Worm (Caenorhabditis elegans) whole organism, midembryonic: Measurements from ENCODE around the gene mvk-1.

Source experiments
- T22C8.4 ChIP-seq: fragments of 200-800 bp; sonication (Bioruptor generic); IDR thresholded peaks from 2 replicates; pipeline ENCODE4 v1.3.6; 2022; ENCODE audit warnings: missing genetic modification characterization, missing compliant biosample characterization
- cog-1 ChIP-seq: sonication (generic microtip); optimal IDR thresholded peaks from 2 replicates; lab custom pipeline; 2016; ENCODE audit warnings: missing genetic modification characterization, missing compliant biosample characterization
- flt-1 ChIP-seq: fragments of 200-800 bp; sonication (Bioruptor generic); IDR thresholded peaks from 2 replicates; pipeline ENCODE4 v1.3.6; 2022; ENCODE audit warnings: missing genetic modification characterization, missing compliant biosample characterization
- klf-2 ChIP-seq: fragments of 200-800 bp; sonication (Bioruptor generic); conservative IDR thresholded peaks from 2 replicates; pipeline ENCODE4 v1.3.6; 2022; ENCODE audit warnings: missing genetic modification reagents, missing genetic modification characterization, missing compliant biosample characterization
- tab-1 ChIP-seq: fragments of 200-800 bp; sonication (Bioruptor generic); IDR thresholded peaks from 2 replicates; pipeline ENCODE4 v1.3.6; 2022; ENCODE audit warnings: missing genetic modification characterization, missing compliant biosample characterization

ce11 chrIII:6137431-6137830 is 1.4 kb upstream of the mvk-1 start:
- TF ChIP-seq T22C8.4 (GFP tag; lab: Robert Waterston, UW), result no peak
- TF ChIP-seq tab-1 (GFP tag; lab: Robert Waterston, UW), result no peak
- no peak for TF ChIP-seq cog-1 (tag; lab: Kevin White, UChicago)
- no peak for TF ChIP-seq klf-2 (GFP tag; lab: Robert Waterston, UW)
- TF ChIP-seq flt-1, result peak; percentile 41; the same call in 1 of the 2 replicates
